Fruit fly (Drosophila melanogaster): ENCODE measurements around the gene CG16717.

The CG16717 gene

dm6 chr3L:9678994-9679393 lies at the start of gene CG16717, which contains the start of gene fry:
CG16717 (plus strand) TSS chr3L:9679201.
fry (minus strand) TSS chr3L:9679103.
- TF ChIP-seq CG8478 (optimal IDR thresholded peaks at IDR 0.05) (no peak), CTCF (optimal IDR thresholded peaks at IDR 0.05) (no peak)

dm6 chr3L:9629910-9630309 lies 49.1 kb upstream of the CG16717 start:
- peak in 1 of 2 experiments; percentile 15 for TF ChIP-seq CTCF (optimal IDR thresholded peaks at IDR 0.05)
- TF ChIP-seq CG8478 (optimal IDR thresholded peaks at IDR 0.05): no peak

- TF ChIP-seq CG8478 (optimal IDR thresholded peaks at IDR 0.05): no peak
- TF ChIP-seq CTCF (optimal IDR thresholded peaks at IDR 0.05): no peak
Measured at dm6 chr3L:9637812-9638211, 41.2 kb upstream of the CG16717 start, which contains the start of gene CG8329. CG8329 (plus strand) TSS chr3L:9638112.

- TF ChIP-seq CTCF (optimal IDR thresholded peaks at IDR 0.05) (no peak), CG8478 (optimal IDR thresholded peaks at IDR 0.05) (no peak)
Measured at dm6 chr3L:9638971-9639370, 40.0 kb upstream of the CG16717 start, which contains the start of gene CG18179. CG18179 (plus strand) TSS chr3L:9639271.

- TF ChIP-seq CG8478 (optimal IDR thresholded peaks at IDR 0.05) (no peak), CTCF (optimal IDR thresholded peaks at IDR 0.05) (no peak)
Measured at dm6 chr3L:9640713-9641112, 38.3 kb upstream of the CG16717 start, which contains the start of gene CG18180. CG18180 (plus strand) TSS chr3L:9641013.

dm6 chr3L:9643762-9644161 lies 35.2 kb upstream of the CG16717 start, which contains the start of gene CNMaR:
CNMaR (plus strand) TSS chr3L:9644109.
- TF ChIP-seq CTCF (optimal IDR thresholded peaks at IDR 0.05) (no peak), CG8478 (optimal IDR thresholded peaks at IDR 0.05) (no peak)

dm6 chr3L:9671372-9671771 lies 7.6 kb upstream of the CG16717 start:
- TF ChIP-seq CTCF (optimal IDR thresholded peaks at IDR 0.05) (no peak), CG8478 (optimal IDR thresholded peaks at IDR 0.05) (no peak)

- TF ChIP-seq CG8478 (optimal IDR thresholded peaks at IDR 0.05): no peak
- no peak for TF ChIP-seq CTCF (optimal IDR thresholded peaks at IDR 0.05)
Measured at dm6 chr3L:9674300-9674699, 4.7 kb upstream of the CG16717 start.

- TF ChIP-seq CG8478 (optimal IDR thresholded peaks at IDR 0.05): no peak
- TF ChIP-seq CTCF (optimal IDR thresholded peaks at IDR 0.05): no peak
Measured at dm6 chr3L:9675528-9675963, 3.5 kb upstream of the CG16717 start.

- TF ChIP-seq CTCF (optimal IDR thresholded peaks at IDR 0.05) (no peak), CG8478 (optimal IDR thresholded peaks at IDR 0.05) (no peak)
Measured at dm6 chr3L:9677260-9677659, 1.7 kb upstream of the CG16717 start.

dm6 chr3L:9678007-9678497 lies 949 bp upstream of the CG16717 start:
- TF ChIP-seq CG8478 (optimal IDR thresholded peaks at IDR 0.05): no peak
- no peak for TF ChIP-seq CTCF (optimal IDR thresholded peaks at IDR 0.05)

dm6 chr3L:9680968-9681367 lies 2.0 kb downstream of the CG16717 start, which contains the start of gene alphaTub67C:
alphaTub67C (plus strand) TSS chr3L:9681268.
- TF ChIP-seq CG8478 (optimal IDR thresholded peaks at IDR 0.05) (no peak), CTCF (optimal IDR thresholded peaks at IDR 0.05) (no peak)

dm6 chr3L:9684871-9685270 lies 5.9 kb downstream of the CG16717 start, which contains the start of gene CG16719:
CG16719 (plus strand) TSS chr3L:9685171.
- no peak for TF ChIP-seq CG8478 (optimal IDR thresholded peaks at IDR 0.05)

- TF ChIP-seq CTCF (optimal IDR thresholded peaks at IDR 0.05) (no peak), CG8478 (optimal IDR thresholded peaks at IDR 0.05) (no peak)
Measured at dm6 chr3L:9687536-9687935, 8.5 kb downstream of the CG16717 start.

dm6 chr3L:9688674-9689073 lies 9.7 kb downstream of the CG16717 start:
- no peak for TF ChIP-seq CG8478 (optimal IDR thresholded peaks at IDR 0.05)
- no peak for TF ChIP-seq CTCF (optimal IDR thresholded peaks at IDR 0.05)

- TF ChIP-seq CG8478 (optimal IDR thresholded peaks at IDR 0.05): no peak
- no peak for TF ChIP-seq CTCF (optimal IDR thresholded peaks at IDR 0.05)
Measured at dm6 chr3L:9689809-9690208, 10.8 kb downstream of the CG16717 start.

All from S2 (cell line).